Worm (Caenorhabditis elegans): ENCODE results near the gene srj-13.

The srj-13 gene

DNA sequence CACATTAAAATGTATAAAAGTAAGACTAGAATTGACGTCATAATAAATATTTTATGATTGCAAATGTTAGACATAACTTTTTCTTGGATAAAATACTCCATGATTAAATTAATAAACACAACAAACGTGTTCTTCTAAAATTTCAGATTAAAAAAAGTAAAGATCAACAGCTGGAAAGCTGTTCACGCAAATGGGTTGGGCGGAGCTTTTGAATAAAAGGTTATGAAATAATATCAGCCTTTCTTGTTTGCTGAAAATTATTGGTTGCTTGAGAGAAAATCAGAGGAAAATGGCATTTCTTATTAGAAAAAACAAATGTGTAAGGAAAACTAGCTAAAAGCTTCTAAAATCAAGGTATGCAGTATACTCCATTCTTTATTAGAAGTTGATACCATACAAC is 14.7 kb upstream of the srj-13 start, which contains the start of gene C02H6.3:
Gene C02H6.3 (minus strand): TSS at position 101 of the 400 bp plus-strand sequence.
- no peak for TF ChIP-seq F10B5.3 (tag; optimal IDR thresholded peaks at IDR 0.05)
- TF ChIP-seq Y105C5A.15 (GFP tag; IDR thresholded peaks at IDR 0.05), result no peak
- no peak for TF ChIP-seq F37D6.2 (tag; optimal IDR thresholded peaks at IDR 0.05)
- TF ChIP-seq Y75B8A.6 (GFP tag; IDR thresholded peaks at IDR 0.05), result no peak
- no peak for TF ChIP-seq daf-8 (GFP tag; IDR thresholded peaks at IDR 0.05)
- no peak for TF ChIP-seq unc-39 (tag; optimal IDR thresholded peaks at IDR 0.05)

- no peak for TF ChIP-seq nhr-102 (tag; optimal IDR thresholded peaks at IDR 0.05)
- no peak for TF ChIP-seq nhr-11 (tag; optimal IDR thresholded peaks at IDR 0.05)
- no peak for TF ChIP-seq egl-27 (tag; optimal IDR thresholded peaks at IDR 0.05)
- TF ChIP-seq snpc-4 (tag; optimal IDR thresholded peaks at IDR 0.05), result no peak
- TF ChIP-seq aha-1 (tag), result no peak
- TF ChIP-seq lin-15B (tag; optimal IDR thresholded peaks at IDR 0.05), result no peak
- TF ChIP-seq ceh-28 (tag; optimal IDR thresholded peaks at IDR 0.05), result no peak
- TF ChIP-seq nhr-28 (tag; optimal IDR thresholded peaks at IDR 0.05), result no peak
- TF ChIP-seq attf-4 (tag; optimal IDR thresholded peaks at IDR 0.05), result no peak
- TF ChIP-seq zip-11 (GFP tag; IDR thresholded peaks at IDR 0.05), result no peak
Observed at ce11 chrV:7389771-7390170, 12.7 kb upstream of the srj-13 start, which contains the start of gene C02H6.1. TSS of gene C02H6.1 (minus strand) at chrV:7389871.

DNA sequence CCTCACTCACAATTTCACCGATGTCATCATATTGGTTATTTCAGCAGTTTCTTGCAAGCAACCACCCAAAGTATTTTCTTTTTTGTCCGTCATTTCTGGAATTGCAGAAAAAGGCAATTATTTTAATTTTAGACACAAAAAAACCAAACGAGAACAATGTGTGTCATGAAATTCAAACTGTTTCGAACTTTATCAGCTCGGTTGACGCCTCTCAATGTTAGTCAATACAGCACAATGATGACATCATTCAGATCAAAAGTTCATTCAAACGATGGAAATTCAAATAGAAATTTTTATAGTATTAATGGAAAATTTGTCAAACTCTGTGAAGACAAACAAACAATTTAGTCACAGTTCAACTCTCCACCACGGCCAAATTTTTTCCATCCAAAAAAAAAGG is 10.5 kb upstream of the srj-13 start, which contains the start of gene fbxa-105:
Gene fbxa-105 (minus strand): TSS at position 97 of the 400 bp plus-strand sequence.
- TF ChIP-seq nhr-28 (tag; optimal IDR thresholded peaks at IDR 0.05) (peak; percentile 26), pqm-1 (tag; optimal IDR thresholded peaks at IDR 0.05) (peak; percentile 77), daf-16 (GFP tag; optimal IDR thresholded peaks at IDR 0.05) (no peak), daf-16 (tag; optimal IDR thresholded peaks at IDR 0.05) (peak; percentile 59), egl-27 (tag; optimal IDR thresholded peaks at IDR 0.05) (no peak), lin-13 (GFP tag; optimal IDR thresholded peaks at IDR 0.05) (no peak), dve-1 (tag; optimal IDR thresholded peaks at IDR 0.05; ENCODE audit: insufficient read depth) (peak; percentile 24)

DNA sequence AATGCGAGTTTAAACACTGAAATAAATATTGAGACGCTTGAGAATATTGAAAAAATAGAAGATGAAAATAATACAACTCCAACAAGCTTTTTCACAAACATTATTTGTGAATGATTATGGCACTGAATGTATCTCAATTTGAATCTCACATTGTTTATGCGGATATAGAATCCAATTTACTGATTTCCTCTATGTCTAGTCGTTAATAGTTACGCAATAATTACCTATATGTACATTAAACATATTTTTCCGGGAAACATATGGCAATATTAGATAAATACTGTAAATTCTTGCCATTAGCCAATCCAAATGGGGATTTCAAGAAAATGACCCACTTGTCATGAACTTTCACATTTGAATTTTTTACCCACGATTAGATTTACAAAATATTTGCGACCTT is 7.1 kb upstream of the srj-13 start, which contains the start of gene srx-9:
Gene srx-9 (minus strand): TSS at position 101 of the 400 bp plus-strand sequence.
- peak in 1 of 2 experiments; percentile 2 for TF ChIP-seq unc-62 (GFP tag; optimal IDR thresholded peaks at IDR 0.05 in 1 of 2)
- no peak for TF ChIP-seq unc-62 (tag; optimal IDR thresholded peaks at IDR 0.05)
- no peak for TF ChIP-seq arid-1 (GFP tag; conservative IDR thresholded peaks at IDR 0.05)

ce11 chrV:7399202-7399601 is 3.3 kb upstream of the srj-13 start, which contains the start of gene gst-41:
TSS of gene gst-41 (minus strand) at chrV:7399302.
- no peak for TF ChIP-seq Y48G9A.11 (GFP tag; IDR thresholded peaks at IDR 0.05)

DNA sequence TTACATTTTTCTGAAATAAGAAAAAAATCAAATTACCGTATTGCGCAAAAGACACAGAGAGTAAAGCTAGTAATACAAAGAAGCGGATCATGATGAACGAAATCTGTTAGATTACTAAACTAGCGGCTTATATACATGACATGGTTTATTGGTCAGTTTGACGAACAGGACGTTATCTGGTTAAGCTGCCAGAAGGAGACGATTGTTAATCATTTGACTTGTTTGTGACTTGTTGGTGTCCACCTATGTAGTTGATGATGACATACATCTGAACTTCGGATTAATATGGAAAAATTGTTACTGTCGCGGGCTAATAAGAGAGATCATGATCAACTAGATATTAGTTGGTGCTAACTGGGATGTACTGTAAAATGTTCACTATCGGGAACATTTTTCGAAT is 2.4 kb upstream of the srj-13 start, which contains the start of gene cnc-9:
Gene cnc-9 (minus strand): TSS at position 101 of the 400 bp plus-strand sequence.
- TF ChIP-seq ama-1 (optimal IDR thresholded peaks at IDR 0.05) (no peak), nhr-42 (GFP tag; IDR thresholded peaks at IDR 0.05) (no peak), fkh-10 (GFP tag; optimal IDR thresholded peaks at IDR 0.05) (no peak), nhr-48 (tag; optimal IDR thresholded peaks at IDR 0.05) (no peak), vab-7 (GFP tag; IDR thresholded peaks at IDR 0.05) (no peak), hmg-1.1 (GFP tag; IDR thresholded peaks at IDR 0.05) (no peak), hif-1 (tag; optimal IDR thresholded peaks at IDR 0.05) (no peak)

- no peak for TF ChIP-seq hif-1 (tag; optimal IDR thresholded peaks at IDR 0.05)
- TF ChIP-seq egl-43 (GFP tag; IDR thresholded peaks at IDR 0.05), result no peak
- TF ChIP-seq zip-11 (GFP tag; IDR thresholded peaks at IDR 0.05), result no peak
- no peak for TF ChIP-seq egl-27 (tag; optimal IDR thresholded peaks at IDR 0.05)
- TF ChIP-seq mep-1 (tag; optimal IDR thresholded peaks at IDR 0.05), result no peak
- no peak for TF ChIP-seq ceh-44 (GFP tag; IDR thresholded peaks at IDR 0.05)
- no peak for TF ChIP-seq lir-3 (tag; optimal IDR thresholded peaks at IDR 0.05)
- TF ChIP-seq hlh-11 (tag; optimal IDR thresholded peaks at IDR 0.05), result no peak
- no peak for TF ChIP-seq zag-1 (tag; optimal IDR thresholded peaks at IDR 0.05)
- no peak for TF ChIP-seq dmd-8 (GFP tag; IDR thresholded peaks at IDR 0.05)
- no peak for TF ChIP-seq duxl-1 (tag; optimal IDR thresholded peaks at IDR 0.05; ENCODE audit: poor library complexity)
- TF ChIP-seq fkh-10 (GFP tag; optimal IDR thresholded peaks at IDR 0.05), result no peak
- no peak for TF ChIP-seq Y75B8A.6 (GFP tag; IDR thresholded peaks at IDR 0.05)
- no peak for TF ChIP-seq Y105C5A.15 (GFP tag; IDR thresholded peaks at IDR 0.05)
- no peak for TF ChIP-seq aly-2 (tag; optimal IDR thresholded peaks at IDR 0.05)
- no peak for TF ChIP-seq mdt-29 (GFP tag; IDR thresholded peaks at IDR 0.05)
- TF ChIP-seq nhr-11 (tag; optimal IDR thresholded peaks at IDR 0.05), result no peak
Observed at ce11 chrV:7400588-7400987, 1.9 kb upstream of the srj-13 start, which contains the start of gene srx-60. TSS of gene srx-60 (plus strand) at chrV:7400888.

Measured in whole organism, L4 larva.